Fruit fly (Drosophila melanogaster) whole organism, wandering third instar larva: ENCODE results near the gene loj.

Source experiments
- Abd-B ChIP-seq: fragments of >200 bp; optimal IDR thresholded peaks from 2 replicates; lab custom pipeline; 2017; ENCODE audit warnings: missing biosample characterization, missing genetic modification characterization
- CG32264 ChIP-seq: fragments of 200-800 bp; sonication (Bioruptor generic); optimal IDR thresholded peaks from 2 replicates; lab custom pipeline; 2016; ENCODE audit warnings: missing biosample characterization, missing genetic modification characterization
- CG9705 ChIP-seq: fragments of 200-800 bp; sonication (Bioruptor generic); optimal IDR thresholded peaks from 2 replicates; lab custom pipeline; 2018; ENCODE audit warnings: missing biosample characterization, mild to moderate bottlenecking, missing genetic modification characterization
- CrebA ChIP-seq: fragments of 200-800 bp; sonication (Bioruptor generic); optimal IDR thresholded peaks from 2 replicates; lab custom pipeline; 2016; ENCODE audit warnings: missing biosample characterization, mild to moderate bottlenecking, missing genetic modification characterization, borderline replicate concordance
- Dfd ChIP-seq: fragments of >200 bp; optimal IDR thresholded peaks from 2 replicates; lab custom pipeline; 2017; ENCODE audit warnings: missing biosample characterization, missing genetic modification characterization
- Dif ChIP-seq: fragments of 200-275, 200-300 bp; sonication (Bioruptor generic); optimal IDR thresholded peaks from 2 replicates; lab custom pipeline; 2018; ENCODE audit warnings: missing biosample characterization, missing genetic modification characterization; ENCODE audit not compliant: partially characterized antibody
- GATAd ChIP-seq: sonication (Bioruptor generic); optimal IDR thresholded peaks from 2 replicates; lab custom pipeline; 2016; ENCODE audit warnings: missing biosample characterization, missing genetic modification characterization
- HLH106 ChIP-seq: fragments of 200-800 bp; optimal IDR thresholded peaks from 3 replicates; lab custom pipeline; 2019; ENCODE audit warnings: missing biosample characterization, mild to moderate bottlenecking, missing genetic modification characterization, moderate library complexity
- Hr78 ChIP-seq: fragments of >200 bp; optimal IDR thresholded peaks from 2 replicates; lab custom pipeline; 2017; ENCODE audit warnings: missing biosample characterization, missing genetic modification characterization
- Hr83 ChIP-seq: fragments of 200-300 bp; sonication (Bioruptor generic); optimal IDR thresholded peaks from 2 replicates; lab custom pipeline; 2016; ENCODE audit warnings: missing biosample characterization, mild to moderate bottlenecking, missing genetic modification characterization, moderate library complexity; ENCODE audit not compliant: poor library complexity, severe bottlenecking
- Jra ChIP-seq: sonication (Bioruptor generic); optimal IDR thresholded peaks from 2 replicates; lab custom pipeline; 2016; ENCODE audit warnings: missing biosample characterization, missing genetic modification characterization
- Mio ChIP-seq: sonication (Bioruptor generic); optimal IDR thresholded peaks from 2 replicates; lab custom pipeline; 2016; ENCODE audit warnings: missing biosample characterization, missing genetic modification characterization
- Myc ChIP-seq: fragments of >200 bp; optimal IDR thresholded peaks from 2 replicates; lab custom pipeline; 2017
- N ChIP-seq: fragments of >200 bp; optimal IDR thresholded peaks from 2 replicates; lab custom pipeline; 2018; ENCODE audit warnings: missing biosample characterization, missing external identifiers, missing genetic modification characterization
- OdsH ChIP-seq: fragments of 200-800 bp; sonication (Bioruptor generic); optimal IDR thresholded peaks from 2 replicates; lab custom pipeline; 2016; ENCODE audit warnings: missing biosample characterization, mild to moderate bottlenecking, missing genetic modification characterization
- Rel ChIP-seq, 2 experiments: fragments of 200-800 bp; sonication (Bioruptor generic) in 1 of 2; optimal IDR thresholded peaks; 2 replicates in 1 of 2; 3 replicates in 1 of 2; lab custom pipeline; 2016 to 2019; ENCODE audit warnings: mild to moderate bottlenecking in 2 of 2, missing biosample characterization in 2 of 2, missing genetic modification characterization in 2 of 2, moderate library complexity in 1 of 2
- Sp1 ChIP-seq: fragments of 200-800 bp; sonication (Bioruptor generic); optimal IDR thresholded peaks from 3 replicates; lab custom pipeline; 2019; ENCODE audit warnings: missing biosample characterization, mild to moderate bottlenecking, missing genetic modification characterization, moderate library complexity
- brk ChIP-seq: fragments of 200-800 bp; sonication (Bioruptor generic); optimal IDR thresholded peaks from 2 replicates; lab custom pipeline; 2016; ENCODE audit warnings: missing biosample characterization, mild to moderate bottlenecking, missing genetic modification characterization
- dl ChIP-seq, 2 experiments: fragments of 175-275, 200-275 bp in 1 of 2; fragments of 200-275 bp in 1 of 2; sonication (Bioruptor generic); optimal IDR thresholded peaks; lab custom pipeline; 2018; ENCODE audit warnings: mild to moderate bottlenecking in 2 of 2, missing biosample characterization in 2 of 2, missing genetic modification characterization in 2 of 2, moderate library complexity in 2 of 2; ENCODE audit not compliant: partially characterized antibody in 2 of 2, insufficient read depth in 1 of 2
- dmrt93B ChIP-seq: fragments of 200-800 bp; sonication (Bioruptor generic); optimal IDR thresholded peaks from 2 replicates; lab custom pipeline; 2018; ENCODE audit warnings: missing biosample characterization, mild to moderate bottlenecking, missing genetic modification characterization
- dsf ChIP-seq: sonication (Bioruptor generic); optimal IDR thresholded peaks from 2 replicates; lab custom pipeline; 2016; ENCODE audit warnings: missing biosample characterization, missing genetic modification characterization, borderline replicate concordance
- ey ChIP-seq: fragments of 200-800 bp; sonication (Bioruptor generic); optimal IDR thresholded peaks from 2 replicates; lab custom pipeline; 2016; ENCODE audit warnings: missing biosample characterization, missing genetic modification characterization
- foxo ChIP-seq, 2 experiments: fragments of 200-800 bp; sonication (Bioruptor generic); optimal IDR thresholded peaks; 2 replicates in 1 of 2; 3 replicates in 1 of 2; lab custom pipeline; 2016 to 2017; ENCODE audit warnings: missing biosample characterization in 2 of 2, missing genetic modification characterization in 2 of 2
- fru ChIP-seq: fragments of 200-800 bp; sonication (Bioruptor generic); optimal IDR thresholded peaks from 3 replicates; lab custom pipeline; 2016; ENCODE audit warnings: missing biosample characterization, mild to moderate bottlenecking, missing genetic modification characterization
- h ChIP-seq: fragments of 200-800 bp; sonication (Bioruptor generic); optimal IDR thresholded peaks from 3 replicates; lab custom pipeline; 2016; ENCODE audit warnings: missing biosample characterization, mild to moderate bottlenecking, missing genetic modification characterization
- lola ChIP-seq: fragments of >200 bp; optimal IDR thresholded peaks from 2 replicates; lab custom pipeline; 2017; ENCODE audit warnings: missing biosample characterization, missing genetic modification characterization
- pan ChIP-seq: fragments of >200 bp; optimal IDR thresholded peaks from 2 replicates; lab custom pipeline; 2017
- psq ChIP-seq: fragments of 200-800 bp; sonication (Bioruptor generic); optimal IDR thresholded peaks from 3 replicates; lab custom pipeline; 2017; ENCODE audit warnings: missing biosample characterization, mild to moderate bottlenecking, missing genetic modification characterization, moderate library complexity
- rgr ChIP-seq: fragments of 200-800 bp; sonication (Bioruptor generic); optimal IDR thresholded peaks from 3 replicates; lab custom pipeline; 2016; ENCODE audit warnings: missing biosample characterization, mild to moderate bottlenecking, missing genetic modification characterization
- sage ChIP-seq: fragments of 200-800 bp; sonication (Bioruptor generic); optimal IDR thresholded peaks from 2 replicates; lab custom pipeline; 2016; ENCODE audit warnings: missing biosample characterization, mild to moderate bottlenecking, missing genetic modification characterization
- sv ChIP-seq: fragments of 200-800 bp; sonication (Bioruptor generic); optimal IDR thresholded peaks from 3 replicates; lab custom pipeline; 2016; ENCODE audit warnings: missing biosample characterization, missing genetic modification characterization
- tai ChIP-seq: sonication (Bioruptor generic); optimal IDR thresholded peaks from 2 replicates; lab custom pipeline; 2016; ENCODE audit warnings: missing biosample characterization, missing genetic modification characterization
- woc ChIP-seq: sonication (Bioruptor generic); optimal IDR thresholded peaks from 2 replicates; lab custom pipeline; 2016; ENCODE audit warnings: missing biosample characterization, mild to moderate bottlenecking, missing genetic modification characterization

The loj gene

DNA sequence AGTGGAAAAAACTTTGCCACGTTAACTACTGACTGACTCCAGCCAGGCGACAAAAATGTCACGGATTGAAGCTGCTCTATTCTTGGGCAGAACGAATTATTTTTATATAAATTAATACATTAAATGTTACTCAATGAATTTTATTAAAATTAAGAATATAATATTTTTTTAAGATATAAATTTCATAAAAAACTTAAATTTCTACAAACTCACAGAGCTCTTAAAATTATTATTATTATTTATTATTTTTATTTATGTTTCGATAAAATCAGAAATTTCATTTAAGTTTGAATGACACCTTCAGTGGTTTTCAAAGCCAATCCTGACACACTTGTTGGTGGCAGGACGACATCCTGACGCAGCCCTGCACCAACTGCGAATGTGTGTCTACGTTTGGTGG, 9.6 kb upstream of the loj start:
- peak; percentile 42 for TF ChIP-seq psq
- no peak for TF ChIP-seq dmrt93B (GFP tag; lab: Kevin White, UChicago)
- TF ChIP-seq woc (GFP tag; lab: Kevin White, UChicago), result no peak
- no peak for TF ChIP-seq tai
- no peak for TF ChIP-seq CrebA
- TF ChIP-seq Sp1 (GFP tag; lab: Kevin White, UChicago), result peak; percentile 32
- TF ChIP-seq h, result peak; percentile 21
- TF ChIP-seq rgr, result peak; percentile 30
- peak; percentile 30 for TF ChIP-seq HLH106
- peak in 1 of 2 experiments; percentile 24 for TF ChIP-seq foxo (GFP tag; optimal IDR thresholded peaks at IDR 0.05; lab: Kevin White, UChicago)
- no peak for TF ChIP-seq CG32264 (GFP tag; lab: Kevin White, UChicago)
- TF ChIP-seq OdsH (GFP tag; lab: Kevin White, UChicago), result peak; percentile 23

DNA sequence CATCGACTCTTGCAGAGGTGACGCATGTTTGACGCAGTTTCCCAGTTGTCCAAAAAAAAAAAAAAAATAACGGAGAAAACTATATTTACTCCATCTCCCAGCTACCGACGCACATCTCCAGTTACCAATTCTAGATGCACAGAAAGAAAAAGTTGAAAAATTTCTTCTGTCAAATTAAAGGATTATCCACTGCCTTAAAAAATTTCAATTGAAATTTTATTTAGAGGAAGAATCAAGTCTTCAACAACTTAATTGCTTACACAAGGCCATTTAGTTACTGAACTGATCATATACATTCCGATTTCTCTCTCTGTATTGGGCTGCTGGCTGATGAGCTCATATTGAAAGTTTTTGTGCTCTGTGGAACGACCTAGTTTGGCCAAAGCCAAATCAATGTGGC, 8.8 kb upstream of the loj start:
- TF ChIP-seq tai (no peak), foxo (GFP tag; optimal IDR thresholded peaks at IDR 0.05; lab: Kevin White, UChicago) (peak in 1 of 2 experiments; percentile 0)

DNA sequence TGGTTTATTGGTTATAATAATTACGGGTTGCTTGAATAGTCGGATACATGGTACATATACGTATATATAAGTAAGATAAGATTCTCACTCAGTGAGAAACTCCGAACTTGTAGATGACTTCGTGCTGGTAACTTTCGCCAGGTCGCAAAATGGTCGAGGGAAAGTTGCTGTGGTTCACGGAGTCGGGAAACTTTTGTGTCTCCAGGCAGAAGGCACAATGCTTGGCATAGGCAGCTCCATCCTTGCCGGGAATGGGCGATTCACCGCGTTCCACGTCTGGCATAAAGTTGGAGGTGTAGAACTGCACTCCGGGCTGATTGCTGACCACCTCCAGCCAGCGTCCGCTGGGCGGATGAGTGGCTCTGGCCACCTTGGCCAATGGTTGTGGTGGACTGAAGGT, 1.6 kb upstream of the loj start, which contains the start of gene CG10469:
Gene CG10469 (minus strand): TSS at position 101 of the 400 bp plus-strand sequence.
- TF ChIP-seq CG9705 (GFP tag; lab: Kevin White, UChicago), result no peak
- TF ChIP-seq Mio, result no peak
- no peak for TF ChIP-seq woc (GFP tag; lab: Kevin White, UChicago)
- no peak for TF ChIP-seq fru
- TF ChIP-seq GATAd (GFP tag; lab: Kevin White, UChicago), result no peak
- no peak for TF ChIP-seq Abd-B (GFP tag; lab: Kevin White, UChicago)
- no peak for TF ChIP-seq sv (GFP tag; lab: Kevin White, UChicago)
- no peak for TF ChIP-seq lola (GFP tag; lab: Kevin White, UChicago)
- no peak for TF ChIP-seq rgr
- TF ChIP-seq dmrt93B (GFP tag; lab: Kevin White, UChicago), result no peak
- TF ChIP-seq h, result no peak

- TF ChIP-seq HLH106 (no peak), pan (lab: Kevin White, UChicago) (no peak), psq (no peak), dmrt93B (GFP tag; lab: Kevin White, UChicago) (no peak), Hr78 (GFP tag; lab: Kevin White, UChicago) (no peak), Dif (GFP tag; lab: Kevin White, UChicago) (no peak), Rel (GFP tag; optimal IDR thresholded peaks at IDR 0.05; lab: Kevin White, UChicago) (no peak), Rel (tag; optimal IDR thresholded peaks at IDR 0.05; lab: Kevin White, UChicago) (no peak), Myc (lab: Kevin White, UChicago) (no peak), CG9705 (GFP tag; lab: Kevin White, UChicago) (no peak), GATAd (GFP tag; lab: Kevin White, UChicago) (no peak), h (no peak), dl (GFP tag; optimal IDR thresholded peaks at IDR 0.05; lab: Kevin White, UChicago; ENCODE audit: insufficient read depth in 1 of 2, partially characterized antibody in 2 of 2) (no peak), sv (GFP tag; lab: Kevin White, UChicago) (no peak), Jra (GFP tag; lab: Kevin White, UChicago) (no peak), N (no peak), Mio (no peak)
Measured at dm6 chr3L:6097270-6097669, 2.5 kb downstream of the loj start, which contains the start of gene Ets65A. Gene Ets65A, plus strand, starts transcription at chr3L:6097617.

DNA sequence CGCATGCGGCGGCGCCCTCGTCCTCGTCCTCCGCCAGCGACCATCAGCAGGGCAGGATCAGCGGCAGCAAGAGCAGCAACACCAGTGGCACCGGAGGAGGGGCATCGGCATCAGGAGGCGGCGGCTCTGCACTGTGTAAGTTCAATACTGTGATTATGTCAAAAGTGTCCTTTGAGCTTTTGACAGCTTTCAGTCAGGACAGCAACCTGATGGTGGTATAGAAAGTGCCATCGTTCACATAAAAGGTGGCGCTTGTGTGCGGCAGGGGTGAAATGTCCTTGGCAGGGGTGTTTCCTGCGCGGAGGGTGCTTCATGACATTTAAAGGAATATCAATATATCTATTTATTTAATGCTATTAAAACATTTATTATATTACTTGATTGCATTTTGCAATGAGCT, 8.9 kb downstream of the loj start:
- no peak for TF ChIP-seq sage (GFP tag; lab: Kevin White, UChicago)

DNA sequence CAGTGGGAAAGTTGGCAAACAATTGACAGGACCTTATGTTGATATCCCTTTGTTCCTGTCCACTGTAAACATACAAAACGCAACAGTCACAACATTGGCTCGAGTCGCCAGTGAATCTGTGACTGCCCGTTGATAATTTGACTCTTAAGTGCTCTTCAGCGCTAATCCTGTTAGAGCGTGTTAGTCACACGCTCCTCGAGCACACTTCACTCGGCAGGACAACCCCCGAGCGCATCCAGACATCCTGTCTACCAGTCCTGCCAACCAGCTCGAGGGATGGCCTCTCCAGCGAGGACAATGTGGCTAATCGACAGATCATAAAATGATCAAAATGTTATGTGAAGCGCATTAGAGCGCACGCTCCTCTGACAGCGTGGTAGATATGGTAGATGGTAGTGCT, 9.8 kb downstream of the loj start:
- TF ChIP-seq Myc (lab: Kevin White, UChicago), result no peak
- TF ChIP-seq psq, result no peak
- TF ChIP-seq Hr83 (GFP tag; lab: Kevin White, UChicago), result no peak
- no peak for TF ChIP-seq Hr78 (GFP tag; lab: Kevin White, UChicago)
- TF ChIP-seq h, result no peak
- no peak for TF ChIP-seq Rel (GFP tag; optimal IDR thresholded peaks at IDR 0.05; lab: Kevin White, UChicago)
- no peak for TF ChIP-seq Rel (tag; optimal IDR thresholded peaks at IDR 0.05; lab: Kevin White, UChicago)
- no peak for TF ChIP-seq dsf (GFP tag; lab: Kevin White, UChicago)
- TF ChIP-seq brk (GFP tag; lab: Kevin White, UChicago), result no peak
- TF ChIP-seq fru, result no peak
- no peak for TF ChIP-seq Dfd (GFP tag; lab: Kevin White, UChicago)
- no peak for TF ChIP-seq lola (GFP tag; lab: Kevin White, UChicago)
- no peak for TF ChIP-seq Sp1 (GFP tag; lab: Kevin White, UChicago)
- no peak for TF ChIP-seq OdsH (GFP tag; lab: Kevin White, UChicago)
- TF ChIP-seq ey (GFP tag; lab: Kevin White, UChicago), result no peak
- TF ChIP-seq N, result no peak
- no peak for TF ChIP-seq Abd-B (GFP tag; lab: Kevin White, UChicago)
